Fruit fly (Drosophila melanogaster) Kc167 (cell line): ENCODE data around the gene RhoBTB.

Source experiments
- Sin3A ChIP-seq: fragments of >200 bp; optimal IDR thresholded peaks from 2 replicates; lab custom pipeline; 2018; ENCODE audit warnings: missing external identifiers
- h ChIP-seq: fragments of >200 bp; optimal IDR thresholded peaks from 3 replicates; lab custom pipeline; 2018; ENCODE audit warnings: missing external identifiers
- insv ChIP-seq: fragments of >200 bp; optimal IDR thresholded peaks from 3 replicates; lab custom pipeline; 2018; ENCODE audit warnings: missing external identifiers
- psq ChIP-seq: fragments of >200 bp; optimal IDR thresholded peaks from 2 replicates; lab custom pipeline; 2017; ENCODE audit warnings: missing external identifiers
- ttk ChIP-seq: sonication (Bioruptor generic); optimal IDR thresholded peaks from 2 replicates; lab custom pipeline; 2017; ENCODE audit warnings: missing external identifiers

dm6 chr3L:20402665-20403492 lies 26.8 kb downstream of the RhoBTB start:
- TF ChIP-seq ttk (lab: Kevin White, UChicago) = no peak
- TF ChIP-seq psq (lab: Kevin White, UChicago) = peak; percentile 83
- no peak for TF ChIP-seq insv
- no peak for TF ChIP-seq Sin3A (lab: Kevin White, UChicago)
- TF ChIP-seq h = no peak
